Fruit fly (Drosophila melanogaster): ENCODE data around the gene dpr19.
A peak's percentile ranks its signal among the peaks of the same experiment; 100 is the strongest.

Gene dpr19

dm6 chr2L:10413251-10414127 lies 37.5 kb downstream of the dpr19 start, which contains the start of the genes CG5355 and Klp31E (continued):
- TF ChIP-seq CG30403 (GFP tag; optimal IDR thresholded peaks at IDR 0.05), result peak; percentile 79
- TF ChIP-seq CG4730 (GFP tag; IDR thresholded peaks at IDR 0.05), result no peak
- peak; percentile 49 for TF ChIP-seq Fer3 (tag; optimal IDR thresholded peaks at IDR 0.05)
- no peak for TF ChIP-seq gro (GFP tag; optimal IDR thresholded peaks at IDR 0.05)
- TF ChIP-seq row (GFP tag; IDR thresholded peaks at IDR 0.05), result peak; percentile 88
- TF ChIP-seq pho (GFP tag; optimal IDR thresholded peaks at IDR 0.05), result peak; percentile 22
- peak; percentile 41 for TF ChIP-seq da (GFP tag; optimal IDR thresholded peaks at IDR 0.05)
- peak; percentile 63 for TF ChIP-seq Bgb (GFP tag; IDR thresholded peaks at IDR 0.05; ENCODE audit: partially characterized antibody)
- TF ChIP-seq peb (GFP tag; IDR thresholded peaks at IDR 0.05), result no peak
- TF ChIP-seq nmo (GFP tag; optimal IDR thresholded peaks at IDR 0.05), result peak; percentile 87
- TF ChIP-seq CG32772 (GFP tag; IDR thresholded peaks at IDR 0.05), result 0 out of 2 replicates have a peak, but pooled peaks have one; percentile 4
- TF ChIP-seq CG15601 (tag; optimal IDR thresholded peaks at IDR 0.05), result peak; percentile 73
- TF ChIP-seq CoRest (tag; optimal IDR thresholded peaks at IDR 0.05), result peak; percentile 89
- no peak for TF ChIP-seq fru (optimal IDR thresholded peaks at IDR 0.05)
- TF ChIP-seq Taf1 (GFP tag; IDR thresholded peaks at IDR 0.05), result no peak
- TF ChIP-seq jigr1 (GFP tag; IDR thresholded peaks at IDR 0.05), result no peak
- TF ChIP-seq CG1233 (GFP tag; optimal IDR thresholded peaks at IDR 0.05), result peak; percentile 62
- peak; percentile 69 for TF ChIP-seq twi (tag; optimal IDR thresholded peaks at IDR 0.05)
- TF ChIP-seq CG15479 (GFP tag; optimal IDR thresholded peaks at IDR 0.05), result no peak
- TF ChIP-seq jing (GFP tag; optimal IDR thresholded peaks at IDR 0.05), result no peak
- peak; percentile 69 for TF ChIP-seq CG4328 (GFP tag; optimal IDR thresholded peaks at IDR 0.05)
- TF ChIP-seq Ets65A (GFP tag), result peak; percentile 72
- TF ChIP-seq Oli (tag; optimal IDR thresholded peaks at IDR 0.05), result peak; percentile 75
- peak; percentile 75 for TF ChIP-seq CG18619 (GFP tag; optimal IDR thresholded peaks at IDR 0.05)
- no peak for TF ChIP-seq pan (optimal IDR thresholded peaks at IDR 0.05)
- peak in 1 of 2 experiments; percentile 63 for TF ChIP-seq pan (GFP tag; optimal IDR thresholded peaks at IDR 0.05 in 1 of 2, IDR thresholded peaks at IDR 0.05 in 1 of 2)
- TF ChIP-seq CG7357 (GFP tag; IDR thresholded peaks at IDR 0.05), result peak; percentile 49; the same call in 1 of the 3 replicates
- TF ChIP-seq CG3407 (GFP tag; optimal IDR thresholded peaks at IDR 0.05), result no peak
- TF ChIP-seq Six4 (GFP tag; optimal IDR thresholded peaks at IDR 0.05), result peak; percentile 61
- no peak for TF ChIP-seq zf30C (GFP tag; optimal IDR thresholded peaks at IDR 0.05)
- peak; percentile 78 for TF ChIP-seq CG9437 (GFP tag; optimal IDR thresholded peaks at IDR 0.05)
- peak; percentile 46 for TF ChIP-seq Dip3 (GFP tag; optimal IDR thresholded peaks at IDR 0.05)
- TF ChIP-seq eyg (GFP tag; optimal IDR thresholded peaks at IDR 0.05), result no peak
- peak; percentile 52 for TF ChIP-seq lmd (GFP tag; IDR thresholded peaks at IDR 0.05)
- peak; percentile 83 for TF ChIP-seq CG12659 (GFP tag; optimal IDR thresholded peaks at IDR 0.05)
- no peak for TF ChIP-seq ap (GFP tag; IDR thresholded peaks at IDR 0.05)
- no peak for TF ChIP-seq hkb (optimal IDR thresholded peaks at IDR 0.05)
- 0 out of 2 replicates have a peak, but pooled peaks have one; percentile 24 for TF ChIP-seq hkb (GFP tag; IDR thresholded peaks at IDR 0.05)
- no peak for TF ChIP-seq CkIIα-i1 (GFP tag; IDR thresholded peaks at IDR 0.05)
- peak; percentile 72 for TF ChIP-seq CG10543 (GFP tag; optimal IDR thresholded peaks at IDR 0.05)
- TF ChIP-seq Atf-2 (GFP tag; optimal IDR thresholded peaks at IDR 0.05), result peak; percentile 45
- TF ChIP-seq Adf1 (GFP tag; IDR thresholded peaks at IDR 0.05), result no peak
- peak; percentile 31 for TF ChIP-seq nerfin-1 (tag; optimal IDR thresholded peaks at IDR 0.05)
- TF ChIP-seq D (optimal IDR thresholded peaks at IDR 0.05), result no peak
- TF ChIP-seq D (GFP tag; optimal IDR thresholded peaks at IDR 0.05), result peak; percentile 66
- no peak for TF ChIP-seq CG17912 (GFP tag; optimal IDR thresholded peaks at IDR 0.05)
- TF ChIP-seq B-H2 (GFP tag; optimal IDR thresholded peaks at IDR 0.05), result no peak
- peak; percentile 42 for TF ChIP-seq CG6654 (GFP tag; optimal IDR thresholded peaks at IDR 0.05)
- TF ChIP-seq chif (GFP tag; optimal IDR thresholded peaks at IDR 0.05), result peak; percentile 7 to 41
- TF ChIP-seq E2f1 (GFP tag; IDR thresholded peaks at IDR 0.05), result no peak
- TF ChIP-seq CG43689 (GFP tag; IDR thresholded peaks at IDR 0.05), result no peak
